Comparison of ENCODE assay signal across 1 worm cellular context in the genomic region with DNA sequence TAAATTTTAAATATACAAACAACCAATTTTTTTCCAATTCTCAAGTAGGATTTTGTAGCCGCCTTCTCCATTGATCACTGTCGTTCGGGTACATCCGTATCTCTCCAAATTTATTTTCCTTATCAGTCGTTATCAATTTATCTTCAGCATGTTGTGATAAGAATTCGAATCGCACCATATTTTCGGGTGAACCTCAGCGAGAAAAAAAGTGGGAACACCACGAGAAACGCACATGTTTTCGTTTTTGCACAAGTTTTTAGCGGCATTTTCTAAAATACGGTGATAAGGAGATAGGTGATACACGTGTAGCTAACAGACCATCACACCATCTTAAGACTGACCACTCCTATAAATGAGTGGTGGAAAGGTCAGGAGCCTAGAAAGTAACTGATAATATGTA.
TF ChIP-seq lines count a peak whose summit lies in the region.

No protein-coding gene starts in this region.

TF ChIP-seq in whole organism, L4 larva, 104 proteins besides CTCF, POLR2A, EP300 and RAD21 (continued from another document):
- TF ChIP-seq mes-2 (tag; optimal IDR thresholded peaks at IDR 0.05; lab: Kevin White, UChicago; ENCODE audit: poor library complexity, severe bottlenecking): no peak
- TF ChIP-seq gei-8 (GFP tag; optimal IDR thresholded peaks at IDR 0.05; lab: Kevin White, UChicago): peak; percentile 64
- peak; percentile 28 for TF ChIP-seq nhr-6 (tag; optimal IDR thresholded peaks at IDR 0.05; lab: Kevin White, UChicago)
- TF ChIP-seq cey-2 (tag; optimal IDR thresholded peaks at IDR 0.05; lab: Kevin White, UChicago; ENCODE audit: borderline replicate concordance, insufficient read depth): no peak
- peak; percentile 92 for TF ChIP-seq dve-1 (tag; optimal IDR thresholded peaks at IDR 0.05; lab: Kevin White, UChicago; ENCODE audit: insufficient read depth)
- TF ChIP-seq dmd-8 (GFP tag; IDR thresholded peaks at IDR 0.05; lab: Robert Waterston, UW): no peak
- no peak for TF ChIP-seq F49E8.2 (tag; optimal IDR thresholded peaks at IDR 0.05; lab: Kevin White, UChicago; ENCODE audit: borderline replicate concordance)
- TF ChIP-seq lsy-2 (tag; optimal IDR thresholded peaks at IDR 0.05; lab: Kevin White, UChicago): peak in 1 of 2 experiments; percentile 65
- TF ChIP-seq nhr-11 (tag; optimal IDR thresholded peaks at IDR 0.05; lab: Kevin White, UChicago): no peak
- TF ChIP-seq F10B5.3 (tag; optimal IDR thresholded peaks at IDR 0.05; lab: Kevin White, UChicago): no peak
- TF ChIP-seq zfp-3 (GFP tag; conservative IDR thresholded peaks at IDR 0.05; lab: Robert Waterston, UW): 0 out of 2 replicates have a peak, but pooled peaks have one; percentile 42
- no peak for TF ChIP-seq dpl-1 (GFP tag; optimal IDR thresholded peaks at IDR 0.05; lab: Kevin White, UChicago)
- TF ChIP-seq ama-1 (optimal IDR thresholded peaks at IDR 0.05; lab: Kevin White, UChicago): no peak
- TF ChIP-seq F44E2.7 (GFP tag; IDR thresholded peaks at IDR 0.05; lab: Robert Waterston, UW): no peak
TF ChIP-seq in whole organism, L4 larva: peak in this region for 27.
